Fruit fly (Drosophila melanogaster) whole organism, wandering third instar larva: ENCODE measurements around the gene CG33285.

Experiments used
- Abd-B ChIP-seq: fragments of >200 bp; optimal IDR thresholded peaks from 2 replicates; lab custom pipeline; 2017; ENCODE audit warnings: missing biosample characterization, missing genetic modification characterization
- CG32264 ChIP-seq: fragments of 200-800 bp; sonication (Bioruptor generic); optimal IDR thresholded peaks from 2 replicates; lab custom pipeline; 2016; ENCODE audit warnings: missing biosample characterization, missing genetic modification characterization
- CG9705 ChIP-seq: fragments of 200-800 bp; sonication (Bioruptor generic); optimal IDR thresholded peaks from 2 replicates; lab custom pipeline; 2018; ENCODE audit warnings: missing biosample characterization, mild to moderate bottlenecking, missing genetic modification characterization
- CrebA ChIP-seq: fragments of 200-800 bp; sonication (Bioruptor generic); optimal IDR thresholded peaks from 2 replicates; lab custom pipeline; 2016; ENCODE audit warnings: missing biosample characterization, mild to moderate bottlenecking, missing genetic modification characterization, borderline replicate concordance
- Dfd ChIP-seq: fragments of >200 bp; optimal IDR thresholded peaks from 2 replicates; lab custom pipeline; 2017; ENCODE audit warnings: missing biosample characterization, missing genetic modification characterization
- Dif ChIP-seq: fragments of 200-275, 200-300 bp; sonication (Bioruptor generic); optimal IDR thresholded peaks from 2 replicates; lab custom pipeline; 2018; ENCODE audit warnings: missing biosample characterization, missing genetic modification characterization; ENCODE audit not compliant: partially characterized antibody
- GATAd ChIP-seq: sonication (Bioruptor generic); optimal IDR thresholded peaks from 2 replicates; lab custom pipeline; 2016; ENCODE audit warnings: missing biosample characterization, missing genetic modification characterization
- HLH106 ChIP-seq: fragments of 200-800 bp; optimal IDR thresholded peaks from 3 replicates; lab custom pipeline; 2019; ENCODE audit warnings: missing biosample characterization, mild to moderate bottlenecking, missing genetic modification characterization, moderate library complexity
- Hnf4 ChIP-seq: fragments of 200-800 bp; sonication (Bioruptor generic); optimal IDR thresholded peaks from 2 replicates; lab custom pipeline; 2016; ENCODE audit warnings: missing biosample characterization, mild to moderate bottlenecking, missing genetic modification characterization
- Hr78 ChIP-seq: fragments of >200 bp; optimal IDR thresholded peaks from 2 replicates; lab custom pipeline; 2017; ENCODE audit warnings: missing biosample characterization, missing genetic modification characterization
- Hr83 ChIP-seq: fragments of 200-300 bp; sonication (Bioruptor generic); optimal IDR thresholded peaks from 2 replicates; lab custom pipeline; 2016; ENCODE audit warnings: missing biosample characterization, mild to moderate bottlenecking, missing genetic modification characterization, moderate library complexity; ENCODE audit not compliant: poor library complexity, severe bottlenecking
- Jra ChIP-seq: sonication (Bioruptor generic); optimal IDR thresholded peaks from 2 replicates; lab custom pipeline; 2016; ENCODE audit warnings: missing biosample characterization, missing genetic modification characterization
- Mio ChIP-seq: sonication (Bioruptor generic); optimal IDR thresholded peaks from 2 replicates; lab custom pipeline; 2016; ENCODE audit warnings: missing biosample characterization, missing genetic modification characterization
- Myc ChIP-seq: fragments of >200 bp; optimal IDR thresholded peaks from 2 replicates; lab custom pipeline; 2017
- N ChIP-seq: fragments of >200 bp; optimal IDR thresholded peaks from 2 replicates; lab custom pipeline; 2018; ENCODE audit warnings: missing biosample characterization, missing external identifiers, missing genetic modification characterization
- OdsH ChIP-seq: fragments of 200-800 bp; sonication (Bioruptor generic); optimal IDR thresholded peaks from 2 replicates; lab custom pipeline; 2016; ENCODE audit warnings: missing biosample characterization, mild to moderate bottlenecking, missing genetic modification characterization
- Rel ChIP-seq, 2 experiments: fragments of 200-800 bp; sonication (Bioruptor generic) in 1 of 2; optimal IDR thresholded peaks; 2 replicates in 1 of 2; 3 replicates in 1 of 2; lab custom pipeline; 2016 to 2019; ENCODE audit warnings: mild to moderate bottlenecking in 2 of 2, missing biosample characterization in 2 of 2, missing genetic modification characterization in 2 of 2, moderate library complexity in 1 of 2
- Sp1 ChIP-seq: fragments of 200-800 bp; sonication (Bioruptor generic); optimal IDR thresholded peaks from 3 replicates; lab custom pipeline; 2019; ENCODE audit warnings: missing biosample characterization, mild to moderate bottlenecking, missing genetic modification characterization, moderate library complexity
- Vsx2 ChIP-seq: fragments of 200-300, 225-300 bp; sonication (Bioruptor generic); optimal IDR thresholded peaks from 2 replicates; lab custom pipeline; 2018; ENCODE audit warnings: missing biosample characterization, missing genetic modification characterization; ENCODE audit not compliant: partially characterized antibody
- br ChIP-seq: fragments of 200-800 bp; sonication (Bioruptor generic); optimal IDR thresholded peaks from 2 replicates; lab custom pipeline; 2016; ENCODE audit warnings: missing biosample characterization, missing genetic modification characterization
- brk ChIP-seq: fragments of 200-800 bp; sonication (Bioruptor generic); optimal IDR thresholded peaks from 2 replicates; lab custom pipeline; 2016; ENCODE audit warnings: missing biosample characterization, mild to moderate bottlenecking, missing genetic modification characterization
- dl ChIP-seq, 2 experiments: fragments of 175-275, 200-275 bp in 1 of 2; fragments of 200-275 bp in 1 of 2; sonication (Bioruptor generic); optimal IDR thresholded peaks; lab custom pipeline; 2018; ENCODE audit warnings: mild to moderate bottlenecking in 2 of 2, missing biosample characterization in 2 of 2, missing genetic modification characterization in 2 of 2, moderate library complexity in 2 of 2; ENCODE audit not compliant: partially characterized antibody in 2 of 2, insufficient read depth in 1 of 2
- dmrt93B ChIP-seq: fragments of 200-800 bp; sonication (Bioruptor generic); optimal IDR thresholded peaks from 2 replicates; lab custom pipeline; 2018; ENCODE audit warnings: missing biosample characterization, mild to moderate bottlenecking, missing genetic modification characterization
- dsf ChIP-seq: sonication (Bioruptor generic); optimal IDR thresholded peaks from 2 replicates; lab custom pipeline; 2016; ENCODE audit warnings: missing biosample characterization, missing genetic modification characterization, borderline replicate concordance
- ey ChIP-seq: fragments of 200-800 bp; sonication (Bioruptor generic); optimal IDR thresholded peaks from 2 replicates; lab custom pipeline; 2016; ENCODE audit warnings: missing biosample characterization, missing genetic modification characterization
- foxo ChIP-seq, 2 experiments: fragments of 200-800 bp; sonication (Bioruptor generic); optimal IDR thresholded peaks; 2 replicates in 1 of 2; 3 replicates in 1 of 2; lab custom pipeline; 2016 to 2017; ENCODE audit warnings: missing biosample characterization in 2 of 2, missing genetic modification characterization in 2 of 2
- fru ChIP-seq: fragments of 200-800 bp; sonication (Bioruptor generic); optimal IDR thresholded peaks from 3 replicates; lab custom pipeline; 2016; ENCODE audit warnings: missing biosample characterization, mild to moderate bottlenecking, missing genetic modification characterization
- h ChIP-seq: fragments of 200-800 bp; sonication (Bioruptor generic); optimal IDR thresholded peaks from 3 replicates; lab custom pipeline; 2016; ENCODE audit warnings: missing biosample characterization, mild to moderate bottlenecking, missing genetic modification characterization
- jim ChIP-seq: fragments of 175-275, 200-325 bp; sonication (Bioruptor generic); optimal IDR thresholded peaks from 2 replicates; lab custom pipeline; 2016; ENCODE audit warnings: missing biosample characterization, mild to moderate bottlenecking, missing genetic modification characterization
- lola ChIP-seq: fragments of >200 bp; optimal IDR thresholded peaks from 2 replicates; lab custom pipeline; 2017; ENCODE audit warnings: missing biosample characterization, missing genetic modification characterization
- pan ChIP-seq: fragments of >200 bp; optimal IDR thresholded peaks from 2 replicates; lab custom pipeline; 2017
- psq ChIP-seq: fragments of 200-800 bp; sonication (Bioruptor generic); optimal IDR thresholded peaks from 3 replicates; lab custom pipeline; 2017; ENCODE audit warnings: missing biosample characterization, mild to moderate bottlenecking, missing genetic modification characterization, moderate library complexity
- rgr ChIP-seq: fragments of 200-800 bp; sonication (Bioruptor generic); optimal IDR thresholded peaks from 3 replicates; lab custom pipeline; 2016; ENCODE audit warnings: missing biosample characterization, mild to moderate bottlenecking, missing genetic modification characterization
- sage ChIP-seq: fragments of 200-800 bp; sonication (Bioruptor generic); optimal IDR thresholded peaks from 2 replicates; lab custom pipeline; 2016; ENCODE audit warnings: missing biosample characterization, mild to moderate bottlenecking, missing genetic modification characterization
- sv ChIP-seq: fragments of 200-800 bp; sonication (Bioruptor generic); optimal IDR thresholded peaks from 3 replicates; lab custom pipeline; 2016; ENCODE audit warnings: missing biosample characterization, missing genetic modification characterization
- tai ChIP-seq: sonication (Bioruptor generic); optimal IDR thresholded peaks from 2 replicates; lab custom pipeline; 2016; ENCODE audit warnings: missing biosample characterization, missing genetic modification characterization
- usp ChIP-seq: fragments of >200 bp; optimal IDR thresholded peaks from 2 replicates; lab custom pipeline; 2017; ENCODE audit warnings: missing biosample characterization, missing genetic modification characterization
- woc ChIP-seq: sonication (Bioruptor generic); optimal IDR thresholded peaks from 2 replicates; lab custom pipeline; 2016; ENCODE audit warnings: missing biosample characterization, mild to moderate bottlenecking, missing genetic modification characterization

CG33285 gene

dm6 chr3L:21100429-21100828, 11.6 kb upstream of the CG33285 start:
- TF ChIP-seq Hnf4 = no peak
- peak; percentile 62 for TF ChIP-seq OdsH (GFP tag; lab: Kevin White, UChicago)
- TF ChIP-seq psq (GFP tag; lab: Kevin White, UChicago) = peak; percentile 35
- peak in 1 of 2 experiments; percentile 66 for TF ChIP-seq foxo (GFP tag; optimal IDR thresholded peaks at IDR 0.05; lab: Kevin White, UChicago)
- TF ChIP-seq fru (GFP tag; lab: Kevin White, UChicago) = peak; percentile 35
- TF ChIP-seq N (GFP tag; lab: Kevin White, UChicago) = no peak
- TF ChIP-seq ey (GFP tag; lab: Kevin White, UChicago) = peak; percentile 30
- no peak for TF ChIP-seq woc (GFP tag; lab: Kevin White, UChicago)
- no peak for TF ChIP-seq Rel (GFP tag; optimal IDR thresholded peaks at IDR 0.05; lab: Kevin White, UChicago)
- no peak for TF ChIP-seq Rel (tag; optimal IDR thresholded peaks at IDR 0.05; lab: Kevin White, UChicago)
- TF ChIP-seq usp = no peak
- no peak for TF ChIP-seq tai (GFP tag; lab: Kevin White, UChicago)
- TF ChIP-seq sage (GFP tag; lab: Kevin White, UChicago) = no peak
- no peak for TF ChIP-seq lola
- no peak for TF ChIP-seq Abd-B
- TF ChIP-seq CG9705 (GFP tag; lab: Kevin White, UChicago) = peak; percentile 8
- no peak for TF ChIP-seq Myc (lab: Kevin White, UChicago)
- TF ChIP-seq Dif = no peak
- TF ChIP-seq Vsx2 (GFP tag; lab: Kevin White, UChicago) = no peak
- no peak for TF ChIP-seq Mio
- no peak for TF ChIP-seq Jra
- TF ChIP-seq Sp1 (GFP tag; lab: Kevin White, UChicago) = peak; percentile 32
- TF ChIP-seq h = peak; percentile 56
- TF ChIP-seq jim (GFP tag; lab: Kevin White, UChicago) = no peak
- peak; percentile 29 for TF ChIP-seq dmrt93B (GFP tag; lab: Kevin White, UChicago)
- TF ChIP-seq HLH106 (tag; lab: Kevin White, UChicago) = peak; percentile 64
- no peak for TF ChIP-seq Dfd
- no peak for TF ChIP-seq dsf (GFP tag; lab: Kevin White, UChicago)
- no peak for TF ChIP-seq Hr78 (GFP tag; lab: Kevin White, UChicago)
- no peak for TF ChIP-seq brk
- no peak for TF ChIP-seq CrebA (GFP tag; lab: Kevin White, UChicago)
- no peak for TF ChIP-seq GATAd (GFP tag; lab: Kevin White, UChicago)
- peak; percentile 46 for TF ChIP-seq rgr (GFP tag; lab: Kevin White, UChicago)
- TF ChIP-seq sv (GFP tag; lab: Kevin White, UChicago) = no peak
- TF ChIP-seq br = no peak
- no peak for TF ChIP-seq CG32264 (GFP tag; lab: Kevin White, UChicago)
- no peak for TF ChIP-seq dl (GFP tag; optimal IDR thresholded peaks at IDR 0.05; lab: Kevin White, UChicago; ENCODE audit: insufficient read depth in 1 of 2, partially characterized antibody in 2 of 2)
- TF ChIP-seq Hr83 (GFP tag; lab: Kevin White, UChicago) = no peak
- no peak for TF ChIP-seq pan (lab: Kevin White, UChicago)

dm6 chr3L:21099908-21100307, 11.1 kb upstream of the CG33285 start:
- TF ChIP-seq Dif (peak; percentile 43), tai (GFP tag; lab: Kevin White, UChicago) (no peak), Hr83 (GFP tag; lab: Kevin White, UChicago) (no peak), dsf (GFP tag; lab: Kevin White, UChicago) (no peak), HLH106 (tag; lab: Kevin White, UChicago) (no peak), dl (GFP tag; optimal IDR thresholded peaks at IDR 0.05; lab: Kevin White, UChicago; ENCODE audit: insufficient read depth in 1 of 2, partially characterized antibody in 2 of 2) (peak; percentile 27 to 35)

dm6 chr3L:21099019-21099447, 10.2 kb upstream of the CG33285 start:
- TF ChIP-seq h = peak; percentile 44
- no peak for TF ChIP-seq tai (GFP tag; lab: Kevin White, UChicago)
- TF ChIP-seq dl (GFP tag; optimal IDR thresholded peaks at IDR 0.05; lab: Kevin White, UChicago; ENCODE audit: insufficient read depth in 1 of 2, partially characterized antibody in 2 of 2) = no peak
- TF ChIP-seq Myc (lab: Kevin White, UChicago) = no peak
- no peak for TF ChIP-seq Hr83 (GFP tag; lab: Kevin White, UChicago)
- TF ChIP-seq woc (GFP tag; lab: Kevin White, UChicago) = peak; percentile 76
- no peak for TF ChIP-seq Dfd
- TF ChIP-seq psq (GFP tag; lab: Kevin White, UChicago) = peak; percentile 39
- peak; percentile 26 for TF ChIP-seq dmrt93B (GFP tag; lab: Kevin White, UChicago)
- peak; percentile 42 for TF ChIP-seq br
- no peak for TF ChIP-seq OdsH (GFP tag; lab: Kevin White, UChicago)
- peak; percentile 54 for TF ChIP-seq fru (GFP tag; lab: Kevin White, UChicago)
- peak; percentile 53 for TF ChIP-seq brk
- no peak for TF ChIP-seq Hr78 (GFP tag; lab: Kevin White, UChicago)
- TF ChIP-seq lola = no peak
- no peak for TF ChIP-seq jim (GFP tag; lab: Kevin White, UChicago)
- TF ChIP-seq Mio = no peak
- TF ChIP-seq GATAd (GFP tag; lab: Kevin White, UChicago) = no peak
- TF ChIP-seq Dif = no peak
- TF ChIP-seq foxo (GFP tag; optimal IDR thresholded peaks at IDR 0.05; lab: Kevin White, UChicago) = peak in 1 of 2 experiments; percentile 69
- peak; percentile 20 for TF ChIP-seq CG9705 (GFP tag; lab: Kevin White, UChicago)
- TF ChIP-seq HLH106 (tag; lab: Kevin White, UChicago) = peak; percentile 56
- TF ChIP-seq CrebA (GFP tag; lab: Kevin White, UChicago) = no peak
- TF ChIP-seq Jra = peak; percentile 2
- TF ChIP-seq Sp1 (GFP tag; lab: Kevin White, UChicago) = peak; percentile 66
- peak; percentile 52 for TF ChIP-seq ey (GFP tag; lab: Kevin White, UChicago)
- TF ChIP-seq rgr (GFP tag; lab: Kevin White, UChicago) = peak; percentile 22
- TF ChIP-seq, all 38 proteins: peak for 14
